Fruit fly (Drosophila melanogaster) whole organism, embryonic: ENCODE data around the gene CG7702.

Experiments
- Asciz ChIP-seq: fragments of 200-800 bp; sonication (Bioruptor generic); optimal IDR thresholded peaks from 2 replicates; lab custom pipeline; 2017; ENCODE audit warnings: missing biosample characterization, mild to moderate bottlenecking, missing genetic modification characterization, missing genetic modification reagents
- CG10462 ChIP-seq: fragments of 200-800 bp; sonication (Bioruptor generic); optimal IDR thresholded peaks from 2 replicates; lab custom pipeline; 2016; ENCODE audit warnings: missing biosample characterization, missing genetic modification characterization
- CG10543 ChIP-seq: fragments of 200-800 bp; sonication (Bioruptor generic); optimal IDR thresholded peaks from 3 replicates; lab custom pipeline; 2017; ENCODE audit warnings: missing biosample characterization, mild to moderate bottlenecking, missing genetic modification characterization, moderate library complexity
- CG11695 ChIP-seq: fragments of 200-800 bp; sonication (Bioruptor generic); IDR thresholded peaks from 3 replicates; pipeline ENCODE4 v1.3.6; 2022; ENCODE audit warnings: missing biosample characterization, missing genetic modification characterization
- CG12659 ChIP-seq: fragments of 200-800 bp; sonication (Bioruptor generic); optimal IDR thresholded peaks from 3 replicates; lab custom pipeline; 2017; ENCODE audit warnings: mild to moderate bottlenecking, missing biosample characterization, missing genetic modification reagents, missing genetic modification characterization
- CG12769 ChIP-seq: fragments of 200-800 bp; sonication (Bioruptor generic); optimal IDR thresholded peaks from 2 replicates; lab custom pipeline; 2019; ENCODE audit warnings: missing biosample characterization, mild to moderate bottlenecking, missing genetic modification characterization, moderate library complexity
- CG13296 ChIP-seq: fragments of 200-800 bp; sonication (Bioruptor generic); optimal IDR thresholded peaks from 3 replicates; lab custom pipeline; 2018; ENCODE audit warnings: missing biosample characterization, mild to moderate bottlenecking, missing genetic modification characterization
- CG13424 ChIP-seq: fragments of 200-800 bp; sonication (Bioruptor generic); optimal IDR thresholded peaks from 2 replicates; lab custom pipeline; 2019; ENCODE audit warnings: missing biosample characterization, mild to moderate bottlenecking, missing genetic modification characterization, moderate library complexity
- CG14710 ChIP-seq: fragments of 200-800 bp; sonication (Bioruptor generic); optimal IDR thresholded peaks from 3 replicates; lab custom pipeline; 2019; ENCODE audit warnings: missing biosample characterization, mild to moderate bottlenecking, missing genetic modification characterization, moderate library complexity
- CG16815 ChIP-seq: fragments of 200-800 bp; sonication (Bioruptor generic); optimal IDR thresholded peaks from 3 replicates; lab custom pipeline; 2017; ENCODE audit warnings: missing biosample characterization, mild to moderate bottlenecking, missing genetic modification characterization
- CG16863 ChIP-seq: fragments of 200-800 bp; sonication (Bioruptor generic); optimal IDR thresholded peaks from 3 replicates; lab custom pipeline; 2016; ENCODE audit warnings: missing biosample characterization, missing genetic modification characterization
- CG6175 ChIP-seq: fragments of 200-800 bp; sonication (Bioruptor generic); IDR thresholded peaks from 3 replicates; pipeline ENCODE4 v1.3.6; 2022; ENCODE audit warnings: missing biosample characterization, missing genetic modification characterization
- CG7928 ChIP-seq: fragments of 200-800 bp; sonication (Bioruptor generic); optimal IDR thresholded peaks from 2 replicates; lab custom pipeline; 2017; ENCODE audit warnings: missing biosample characterization, mild to moderate bottlenecking, missing genetic modification characterization
- CG9817 ChIP-seq: fragments of 200-800 bp; sonication (Bioruptor generic); optimal IDR thresholded peaks from 2 replicates; lab custom pipeline; 2018; ENCODE audit warnings: missing biosample characterization, mild to moderate bottlenecking, missing genetic modification characterization, moderate library complexity
- CG9932 ChIP-seq: fragments of 200-800 bp; sonication (Bioruptor generic); IDR thresholded peaks from 2 replicates; pipeline ENCODE4 v1.3.6; 2022; ENCODE audit warnings: missing biosample characterization, missing genetic modification characterization
- CoRest ChIP-seq: fragments of 200-800 bp; sonication (Bioruptor generic); optimal IDR thresholded peaks from 3 replicates; lab custom pipeline; 2018; ENCODE audit warnings: missing biosample characterization, mild to moderate bottlenecking, missing genetic modification characterization, moderate library complexity
- Dbx ChIP-seq: fragments of 200-800 bp; sonication (Bioruptor generic); IDR thresholded peaks from 3 replicates; pipeline ENCODE4 v1.3.6; 2022; ENCODE audit warnings: missing biosample characterization, missing genetic modification characterization
- Deaf1 ChIP-seq: fragments of 200-800 bp; optimal IDR thresholded peaks from 3 replicates; lab custom pipeline; 2019; ENCODE audit warnings: missing biosample characterization, mild to moderate bottlenecking, missing genetic modification characterization, moderate library complexity
- Dfd ChIP-seq, 2 experiments: fragments of >200 bp; optimal IDR thresholded peaks; 2 replicates each; lab custom pipeline; 2017; ENCODE audit warnings: missing biosample characterization in 2 of 2, missing genetic modification characterization in 2 of 2
- Dip2 ChIP-seq: fragments of 200-800 bp; sonication (Bioruptor generic); IDR thresholded peaks from 2 replicates; pipeline ENCODE4 v1.3.6; 2022; ENCODE audit warnings: missing biosample characterization, missing genetic modification characterization
- E2f1 ChIP-seq: fragments of 200-800 bp; sonication (Bioruptor generic); IDR thresholded peaks from 2 replicates; pipeline ENCODE4 v1.3.6; 2022; ENCODE audit warnings: missing biosample characterization, missing genetic modification characterization
- Fer1 ChIP-seq: fragments of 200-800 bp; sonication (Bioruptor generic); optimal IDR thresholded peaks from 2 replicates; lab custom pipeline; 2017; ENCODE audit warnings: missing biosample characterization, mild to moderate bottlenecking, missing genetic modification characterization
- Fer3 ChIP-seq: fragments of 200-800 bp; sonication (Bioruptor generic); optimal IDR thresholded peaks from 2 replicates; lab custom pipeline; 2018; ENCODE audit warnings: missing biosample characterization, mild to moderate bottlenecking, missing genetic modification characterization, moderate library complexity
- Hr51 ChIP-seq, 2 experiments: fragments of 200-800 bp; sonication (Bioruptor generic); optimal IDR thresholded peaks; 2 replicates in 1 of 2; 3 replicates in 1 of 2; lab custom pipeline; 2016 to 2018; ENCODE audit warnings: missing biosample characterization in 2 of 2, missing genetic modification characterization in 2 of 2, mild to moderate bottlenecking in 1 of 2, moderate library complexity in 1 of 2
- NfI ChIP-seq: fragments of 200-800 bp; sonication (Bioruptor generic); optimal IDR thresholded peaks from 3 replicates; lab custom pipeline; 2018; ENCODE audit warnings: missing biosample characterization, mild to moderate bottlenecking, missing genetic modification characterization, moderate library complexity
- Opbp ChIP-seq: fragments of 200-800 bp; sonication (Bioruptor generic); IDR thresholded peaks from 3 replicates; pipeline ENCODE4 v1.3.6; 2022; ENCODE audit warnings: missing biosample characterization, missing genetic modification characterization; ENCODE audit not compliant: partially characterized antibody
- Optix ChIP-seq: fragments of 200-800 bp; sonication (Bioruptor generic); IDR thresholded peaks from 3 replicates; pipeline ENCODE4 v1.3.6; 2022; ENCODE audit warnings: missing biosample characterization, missing genetic modification characterization
- Side ChIP-seq: fragments of 200-800 bp; sonication (Bioruptor generic); optimal IDR thresholded peaks from 2 replicates; lab custom pipeline; 2016; ENCODE audit warnings: missing biosample characterization, missing genetic modification characterization
- Sox100B ChIP-seq: fragments of 200-800 bp; sonication (Bioruptor generic); optimal IDR thresholded peaks from 3 replicates; lab custom pipeline; 2018; ENCODE audit warnings: missing biosample characterization, mild to moderate bottlenecking, missing genetic modification characterization
- TFAM ChIP-seq: fragments of 200-800 bp; sonication (Bioruptor generic); optimal IDR thresholded peaks from 2 replicates; lab custom pipeline; 2017; ENCODE audit warnings: missing biosample characterization, missing genetic modification characterization, inconsistent platforms
- Xrp1 ChIP-seq: fragments of 200-800 bp; sonication (Bioruptor generic); IDR thresholded peaks from 2 replicates; pipeline ENCODE4 v1.3.6; 2022; ENCODE audit warnings: missing biosample characterization, missing genetic modification characterization
- az2 ChIP-seq: fragments of 200-800 bp; sonication (Bioruptor generic); optimal IDR thresholded peaks from 3 replicates; lab custom pipeline; 2016; ENCODE audit warnings: missing biosample characterization, missing genetic modification characterization
- bab2 ChIP-seq: fragments of 200-800 bp; sonication (Bioruptor generic); optimal IDR thresholded peaks from 2 replicates; lab custom pipeline; 2016; ENCODE audit warnings: missing biosample characterization, missing genetic modification characterization
- bigmax ChIP-seq: fragments of 200-800 bp; sonication (Bioruptor generic); optimal IDR thresholded peaks from 2 replicates; lab custom pipeline; 2018; ENCODE audit warnings: missing biosample characterization, mild to moderate bottlenecking, missing genetic modification characterization
- cato ChIP-seq: fragments of 200-800 bp; sonication (Bioruptor generic); optimal IDR thresholded peaks from 2 replicates; lab custom pipeline; 2016; ENCODE audit warnings: missing biosample characterization, missing genetic modification characterization, borderline replicate concordance
- crol ChIP-seq: fragments of 200-800 bp; sonication (Bioruptor generic); IDR thresholded peaks from 2 replicates; pipeline ENCODE4 v1.3.6; 2022; ENCODE audit warnings: missing biosample characterization, missing genetic modification characterization
- dysf ChIP-seq: fragments of 200-800 bp; sonication (Bioruptor generic); IDR thresholded peaks from 3 replicates; pipeline ENCODE4 v1.3.6; 2022; ENCODE audit warnings: missing biosample characterization, missing genetic modification characterization
- eve ChIP-seq, 2 experiments: fragments of >200 bp; optimal IDR thresholded peaks; 2 replicates each; lab custom pipeline; 2017; ENCODE audit warnings: missing biosample characterization in 2 of 2, missing genetic modification characterization in 2 of 2
- fd96Cb ChIP-seq: fragments of 200-800 bp; sonication (Bioruptor generic); optimal IDR thresholded peaks from 2 replicates; lab custom pipeline; 2018; ENCODE audit warnings: missing biosample characterization, mild to moderate bottlenecking, missing genetic modification characterization, moderate library complexity
- lmd ChIP-seq: fragments of 200-800 bp; sonication (Bioruptor generic); IDR thresholded peaks from 2 replicates; pipeline ENCODE4 v1.3.6; 2022; ENCODE audit warnings: missing biosample characterization, missing genetic modification characterization
- luna ChIP-seq: fragments of 200-800 bp; sonication (Bioruptor generic); optimal IDR thresholded peaks from 2 replicates; lab custom pipeline; 2016; ENCODE audit warnings: missing biosample characterization, missing genetic modification characterization
- mam ChIP-seq: fragments of 200-800 bp; sonication (Bioruptor generic); optimal IDR thresholded peaks from 3 replicates; lab custom pipeline; 2016; ENCODE audit warnings: missing biosample characterization, missing genetic modification characterization
- otp ChIP-seq: fragments of 200-800 bp; sonication (Bioruptor generic); IDR thresholded peaks from 3 replicates; pipeline ENCODE4, ENCODE4 v1.3.6; 2022; ENCODE audit warnings: missing biosample characterization, missing genetic modification characterization
- repo ChIP-seq: fragments of 200-800 bp; sonication (Bioruptor generic); optimal IDR thresholded peaks from 2 replicates; lab custom pipeline; 2016; ENCODE audit warnings: missing biosample characterization, missing genetic modification characterization
- sens ChIP-seq: fragments of 200-800 bp; sonication (Bioruptor generic); peaks from one replicate; lab custom pipeline; 2016; ENCODE audit warnings: missing biosample characterization, missing genetic modification characterization
- sima ChIP-seq: fragments of 200-800 bp; sonication (Bioruptor generic); optimal IDR thresholded peaks from 2 replicates; lab custom pipeline; 2016; ENCODE audit warnings: missing biosample characterization, missing genetic modification characterization
- sob ChIP-seq: fragments of 200-800 bp; sonication (Bioruptor generic); IDR thresholded peaks from 2 replicates; pipeline ENCODE4 v1.3.6; 2022; ENCODE audit warnings: missing biosample characterization, missing genetic modification characterization
- sr ChIP-seq: fragments of 200-800 bp; sonication (Bioruptor generic); IDR thresholded peaks from 3 replicates; pipeline ENCODE4 v1.3.6; 2022; ENCODE audit warnings: missing biosample characterization, missing genetic modification characterization
- tin ChIP-seq: fragments of 200-800 bp; sonication (Bioruptor generic); optimal IDR thresholded peaks from 3 replicates; lab custom pipeline; 2016; ENCODE audit warnings: missing biosample characterization, missing genetic modification characterization
- unpg ChIP-seq: fragments of 200-800 bp; sonication (Bioruptor generic); optimal IDR thresholded peaks from 3 replicates; lab custom pipeline; 2018; ENCODE audit warnings: missing biosample characterization, mild to moderate bottlenecking, missing genetic modification characterization, moderate library complexity
- zf30C ChIP-seq: fragments of 200-800 bp; sonication (Bioruptor generic); optimal IDR thresholded peaks from 3 replicates; lab custom pipeline; 2018; ENCODE audit warnings: missing biosample characterization, mild to moderate bottlenecking, missing genetic modification characterization

The CG7702 gene

DNA sequence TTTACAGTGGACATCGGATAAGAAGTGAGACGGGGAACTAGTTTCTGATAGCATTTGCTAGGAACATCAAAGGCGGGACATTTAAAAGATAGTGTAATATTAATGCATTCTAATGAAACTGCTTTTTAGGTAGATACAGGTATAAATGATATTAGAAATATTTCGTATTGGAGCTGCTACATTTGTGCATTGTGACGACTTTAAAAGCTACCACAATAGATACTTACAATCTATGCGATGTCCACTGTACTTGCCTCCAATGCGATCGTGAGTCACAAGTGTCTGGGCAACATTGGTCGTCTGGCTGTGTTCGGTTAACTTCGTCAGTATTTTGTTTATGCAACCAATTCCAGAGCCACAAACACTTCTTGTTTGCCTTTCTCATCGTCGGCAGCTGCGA, 622 bp downstream of the CG7702 start:
- TF ChIP-seq Asciz (no peak), zf30C (GFP tag; lab: Kevin White, UChicago) (no peak), CG9817 (tag; lab: Kevin White, UChicago) (peak; percentile 47), CG16863 (peak; percentile 12), mam (GFP tag; lab: Kevin White, UChicago) (peak; percentile 20), CG13296 (GFP tag; lab: Kevin White, UChicago) (no peak), TFAM (GFP tag; lab: Kevin White, UChicago) (no peak), Fer3 (peak; percentile 18), otp (GFP tag; lab: Robert Waterston, UW) (no peak), CG10543 (GFP tag; lab: Kevin White, UChicago) (peak; percentile 48), Fer1 (GFP tag; lab: Kevin White, UChicago) (peak; percentile 46), luna (GFP tag; lab: Kevin White, UChicago) (no peak), tin (GFP tag; lab: Kevin White, UChicago) (peak; percentile 12), Optix (no peak), CG12769 (tag; lab: Kevin White, UChicago) (peak; percentile 37), CG13424 (tag; lab: Kevin White, UChicago) (peak; percentile 48), unpg (GFP tag; lab: Kevin White, UChicago) (peak; percentile 2), E2f1 (GFP tag; lab: Robert Waterston, UW) (no peak), CG9932 (GFP tag; lab: Robert Waterston, UW) (0 out of 2 replicates have a peak, but pooled peaks have one; percentile 24), CG12659 (peak; percentile 10), bab2 (no peak), sens (GFP tag; lab: Kevin White, UChicago) (peak; percentile 73), lmd (GFP tag; lab: Robert Waterston, UW) (peak; percentile 34; the same call in 1 of the 2 replicates), cato (GFP tag; lab: Kevin White, UChicago) (no peak), CG7928 (GFP tag; lab: Kevin White, UChicago) (no peak), crol (no peak), eve (GFP tag; optimal IDR thresholded peaks at IDR 0.05; lab: Kevin White, UChicago) (no peak), Xrp1 (peak; percentile 46; the same call in 1 of the 2 replicates), repo (GFP tag; lab: Kevin White, UChicago) (no peak), CoRest (peak; percentile 33), fd96Cb (tag; lab: Kevin White, UChicago) (peak; percentile 22), sr (no peak), CG6175 (no peak), CG11695 (0 out of 3 replicates have a peak, but pooled peaks have one; percentile 16), CG14710 (tag; lab: Kevin White, UChicago) (peak; percentile 7), CG10462 (GFP tag; lab: Kevin White, UChicago) (no peak), Opbp (GFP tag; lab: Robert Waterston, UW) (no peak), Hr51 (GFP tag; optimal IDR thresholded peaks at IDR 0.05; lab: Kevin White, UChicago) (peak in 1 of 2 experiments; percentile 13), bigmax (no peak), dysf (peak; percentile 48; the same call in 1 of the 3 replicates), Dbx (no peak), Side (GFP tag; lab: Kevin White, UChicago) (no peak), Dip2 (GFP tag; lab: Robert Waterston, UW) (no peak), Dfd (GFP tag; optimal IDR thresholded peaks at IDR 0.05; lab: Kevin White, UChicago) (no peak), NfI (peak; percentile 0), sob (GFP tag; lab: Robert Waterston, UW) (peak; percentile 8; the same call in 1 of the 2 replicates), az2 (GFP tag; lab: Kevin White, UChicago) (peak; percentile 7), sima (GFP tag; lab: Kevin White, UChicago) (no peak), Deaf1 (tag; lab: Kevin White, UChicago) (peak; percentile 66), CG16815 (GFP tag; lab: Kevin White, UChicago) (no peak), Sox100B (GFP tag; lab: Kevin White, UChicago) (peak; percentile 32)
